Fruit fly (Drosophila melanogaster): ENCODE results near the gene sd.

The sd gene

DNA sequence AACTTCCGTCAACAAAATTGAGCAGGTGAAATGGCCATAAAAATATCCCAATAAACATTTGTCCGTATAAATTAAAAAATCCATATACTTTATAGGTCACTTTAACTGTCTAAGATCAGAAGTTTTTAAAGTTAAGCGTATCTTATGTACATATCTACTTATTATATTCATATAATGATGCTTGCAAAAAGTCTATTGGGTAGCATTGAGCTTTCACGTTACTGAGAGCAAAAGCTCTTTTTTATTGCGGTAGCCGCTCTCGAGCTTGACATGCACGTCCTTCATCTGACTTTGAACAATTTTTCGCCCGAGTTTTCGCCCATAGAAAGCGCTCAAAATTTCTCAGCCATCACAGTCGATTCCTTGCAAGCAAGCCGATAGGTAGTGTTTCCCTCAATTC, 63.7 kb downstream of the sd start, which contains the start of gene Gapdh2:
Gene Gapdh2, plus strand, starts transcription at position 283 of the 400 bp plus-strand sequence.
- TF ChIP-seq CG7045 (GFP tag; optimal IDR thresholded peaks at IDR 0.05) (peak; percentile 100), toe (GFP tag; optimal IDR thresholded peaks at IDR 0.05) (peak; percentile 98), CG7101 (tag; optimal IDR thresholded peaks at IDR 0.05) (peak; percentile 100), CG14711 (tag; optimal IDR thresholded peaks at IDR 0.05) (peak; percentile 100), pad (GFP tag; optimal IDR thresholded peaks at IDR 0.05) (peak; percentile 98), cic (GFP tag; optimal IDR thresholded peaks at IDR 0.05) (peak; percentile 98), CG12768 (GFP tag; optimal IDR thresholded peaks at IDR 0.05) (peak; percentile 100), Crg-1 (GFP tag; optimal IDR thresholded peaks at IDR 0.05) (peak; percentile 100), CG33017 (tag; optimal IDR thresholded peaks at IDR 0.05) (peak; percentile 100), kay (GFP tag; ENCODE audit: borderline replicate concordance) (peak; percentile 99), CG1620 (GFP tag; optimal IDR thresholded peaks at IDR 0.05) (peak; percentile 100), cnc (optimal IDR thresholded peaks at IDR 0.05) (no peak), Clk (GFP tag; optimal IDR thresholded peaks at IDR 0.05) (peak; percentile 98), CG5204 (GFP tag; optimal IDR thresholded peaks at IDR 0.05) (peak; percentile 99), CG11617 (GFP tag; optimal IDR thresholded peaks at IDR 0.05) (peak; percentile 100), bab1 (GFP tag; optimal IDR thresholded peaks at IDR 0.05) (peak; percentile 100), Mnt (GFP tag; optimal IDR thresholded peaks at IDR 0.05) (peak; percentile 100), Hr96 (GFP tag; optimal IDR thresholded peaks at IDR 0.05) (peak; percentile 100), tj (GFP tag; optimal IDR thresholded peaks at IDR 0.05) (peak; percentile 99), ovo (GFP tag; optimal IDR thresholded peaks at IDR 0.05) (peak; percentile 100)

DNA sequence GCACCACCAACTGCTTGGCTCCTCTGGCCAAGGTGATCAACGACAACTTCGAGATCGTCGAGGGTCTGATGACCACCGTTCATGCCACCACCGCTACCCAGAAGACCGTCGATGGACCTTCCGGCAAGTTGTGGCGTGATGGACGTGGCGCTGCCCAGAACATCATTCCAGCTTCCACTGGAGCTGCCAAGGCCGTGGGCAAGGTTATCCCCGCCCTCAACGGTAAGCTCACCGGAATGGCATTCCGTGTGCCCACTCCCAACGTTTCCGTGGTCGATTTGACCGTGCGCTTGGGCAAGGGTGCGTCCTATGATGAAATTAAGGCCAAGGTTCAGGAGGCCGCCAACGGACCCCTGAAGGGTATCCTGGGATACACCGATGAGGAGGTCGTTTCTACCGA, 64.6 kb downstream of the sd start:
- TF ChIP-seq CG11617 (GFP tag; optimal IDR thresholded peaks at IDR 0.05) (no peak), CG14711 (tag; optimal IDR thresholded peaks at IDR 0.05) (no peak), CG1620 (GFP tag; optimal IDR thresholded peaks at IDR 0.05) (no peak)

DNA sequence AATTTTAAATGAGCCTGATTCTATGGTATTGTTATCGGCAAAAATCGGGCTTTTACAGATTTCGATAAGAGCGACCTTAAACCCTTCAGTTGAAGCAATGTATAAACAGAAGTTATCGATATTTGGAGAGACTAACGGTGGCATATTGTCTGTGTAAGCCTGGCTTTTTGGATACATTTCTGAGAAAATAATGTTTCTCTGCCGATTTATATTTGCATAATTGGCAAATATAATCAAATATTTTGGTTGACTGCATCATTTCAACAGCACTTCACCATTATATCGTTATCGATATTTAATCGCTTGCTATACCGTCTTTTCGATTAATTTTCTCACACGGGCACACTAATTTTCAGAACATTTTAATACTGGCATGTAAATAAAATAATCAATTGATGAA, 65.7 kb downstream of the sd start, which contains the start of gene CG16952:
Gene CG16952, plus strand, starts transcription at position 341 of the 400 bp plus-strand sequence.
- TF ChIP-seq Clk (GFP tag; optimal IDR thresholded peaks at IDR 0.05) (no peak), toe (GFP tag; optimal IDR thresholded peaks at IDR 0.05) (no peak), Hr96 (GFP tag; optimal IDR thresholded peaks at IDR 0.05) (no peak), CG11617 (GFP tag; optimal IDR thresholded peaks at IDR 0.05) (peak; percentile 13), CG1620 (GFP tag; optimal IDR thresholded peaks at IDR 0.05) (peak; percentile 21), pad (GFP tag; optimal IDR thresholded peaks at IDR 0.05) (peak; percentile 6), CG7101 (tag; optimal IDR thresholded peaks at IDR 0.05) (peak; percentile 36), ovo (GFP tag; optimal IDR thresholded peaks at IDR 0.05) (no peak), Mnt (GFP tag; optimal IDR thresholded peaks at IDR 0.05) (peak; percentile 40), tj (GFP tag; optimal IDR thresholded peaks at IDR 0.05) (no peak), cnc (optimal IDR thresholded peaks at IDR 0.05) (no peak), CG33017 (tag; optimal IDR thresholded peaks at IDR 0.05) (no peak)

DNA sequence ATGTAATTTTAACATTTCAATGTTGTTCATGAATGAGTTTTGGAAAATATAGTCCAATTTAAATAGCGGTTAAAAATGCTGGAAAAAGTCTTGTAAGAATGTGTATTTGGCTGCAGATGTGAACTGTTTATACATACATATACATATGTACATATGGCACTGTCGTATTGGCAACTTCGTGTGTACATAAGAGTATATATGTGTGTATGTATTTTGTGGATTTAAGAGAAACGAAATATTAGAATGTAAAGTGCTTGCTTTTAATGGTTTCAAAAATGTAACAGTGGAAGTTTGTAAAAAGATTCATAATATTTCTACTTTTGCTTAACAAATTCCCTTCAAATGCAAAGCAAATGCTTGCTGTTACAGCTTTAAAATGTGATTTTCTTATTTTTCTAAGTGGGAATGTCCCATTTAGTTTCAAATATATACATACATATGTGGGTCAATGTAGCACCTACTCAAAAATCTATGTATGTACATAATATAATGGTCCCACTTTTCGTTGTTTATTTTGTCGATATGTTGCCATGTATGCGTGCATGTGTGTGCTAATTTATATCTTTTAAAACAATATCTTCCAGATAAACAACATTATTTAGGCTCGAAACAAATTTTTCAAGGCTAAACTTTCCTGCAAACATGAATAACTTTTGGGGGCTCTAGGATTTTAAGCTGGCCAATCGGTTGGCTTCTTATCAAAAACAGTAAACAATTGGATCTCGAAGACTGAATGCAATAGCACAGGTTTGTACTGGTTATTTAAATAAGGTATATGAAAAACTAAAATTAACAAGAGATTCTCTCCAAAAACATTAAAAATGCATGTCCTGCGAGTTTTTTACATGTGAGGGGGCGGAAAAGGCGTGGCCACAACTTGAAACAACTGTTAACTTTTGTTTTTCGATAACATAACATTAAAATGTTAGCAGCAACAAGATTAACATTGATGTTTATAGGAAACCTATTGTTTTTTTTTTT, 66.9 kb downstream of the sd start:
- peak; percentile 42 for TF ChIP-seq CG12768 (GFP tag; optimal IDR thresholded peaks at IDR 0.05)
- peak; percentile 80 for TF ChIP-seq CG7101 (tag; optimal IDR thresholded peaks at IDR 0.05)
- TF ChIP-seq CG5204 (GFP tag; optimal IDR thresholded peaks at IDR 0.05) = no peak
- TF ChIP-seq bab1 (GFP tag; optimal IDR thresholded peaks at IDR 0.05) = no peak
- no peak for TF ChIP-seq Hr96 (GFP tag; optimal IDR thresholded peaks at IDR 0.05)
- no peak for TF ChIP-seq CG7045 (GFP tag; optimal IDR thresholded peaks at IDR 0.05)
- TF ChIP-seq toe (GFP tag; optimal IDR thresholded peaks at IDR 0.05) = no peak
- TF ChIP-seq kay (GFP tag; ENCODE audit: borderline replicate concordance) = peak; percentile 65
- peak; percentile 90 for TF ChIP-seq Crg-1 (GFP tag; optimal IDR thresholded peaks at IDR 0.05)
- TF ChIP-seq CG1620 (GFP tag; optimal IDR thresholded peaks at IDR 0.05) = peak; percentile 62
- peak; percentile 13 for TF ChIP-seq cic (GFP tag; optimal IDR thresholded peaks at IDR 0.05)
- no peak for TF ChIP-seq Clk (GFP tag; optimal IDR thresholded peaks at IDR 0.05)
- TF ChIP-seq ovo (GFP tag; optimal IDR thresholded peaks at IDR 0.05) = peak; percentile 88
- peak; percentile 37 for TF ChIP-seq Mnt (GFP tag; optimal IDR thresholded peaks at IDR 0.05)
- TF ChIP-seq cnc (optimal IDR thresholded peaks at IDR 0.05) = no peak
- peak; percentile 22 for TF ChIP-seq tj (GFP tag; optimal IDR thresholded peaks at IDR 0.05)
- peak; percentile 8 for TF ChIP-seq CG11617 (GFP tag; optimal IDR thresholded peaks at IDR 0.05)
- peak; percentile 65 for TF ChIP-seq CG14711 (tag; optimal IDR thresholded peaks at IDR 0.05)
- TF ChIP-seq pad (GFP tag; optimal IDR thresholded peaks at IDR 0.05) = peak; percentile 57
- TF ChIP-seq CG33017 (tag; optimal IDR thresholded peaks at IDR 0.05) = peak; percentile 17

DNA sequence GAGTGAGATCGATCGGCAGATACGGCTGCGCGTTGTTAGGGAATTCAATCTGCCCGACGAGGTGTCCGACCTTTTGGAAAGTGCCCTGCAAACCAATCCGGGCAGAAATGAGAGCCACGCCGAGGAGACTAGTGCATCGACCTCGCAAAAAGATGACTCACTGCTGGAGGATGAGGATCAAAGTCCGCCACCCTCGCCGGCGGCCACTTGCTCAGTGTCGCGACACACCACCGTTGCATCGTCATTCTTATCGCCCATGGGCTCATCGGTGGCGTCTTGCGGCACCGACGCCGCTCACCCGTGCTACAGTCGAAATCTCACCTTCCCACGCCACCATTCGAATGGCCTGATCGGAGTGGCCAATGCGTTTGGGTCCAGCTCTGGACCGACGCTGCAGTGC, 70.3 kb downstream of the sd start:
- TF ChIP-seq CG33017 (tag; optimal IDR thresholded peaks at IDR 0.05) (no peak), Hr96 (GFP tag; optimal IDR thresholded peaks at IDR 0.05) (no peak), ovo (GFP tag; optimal IDR thresholded peaks at IDR 0.05) (no peak)

DNA sequence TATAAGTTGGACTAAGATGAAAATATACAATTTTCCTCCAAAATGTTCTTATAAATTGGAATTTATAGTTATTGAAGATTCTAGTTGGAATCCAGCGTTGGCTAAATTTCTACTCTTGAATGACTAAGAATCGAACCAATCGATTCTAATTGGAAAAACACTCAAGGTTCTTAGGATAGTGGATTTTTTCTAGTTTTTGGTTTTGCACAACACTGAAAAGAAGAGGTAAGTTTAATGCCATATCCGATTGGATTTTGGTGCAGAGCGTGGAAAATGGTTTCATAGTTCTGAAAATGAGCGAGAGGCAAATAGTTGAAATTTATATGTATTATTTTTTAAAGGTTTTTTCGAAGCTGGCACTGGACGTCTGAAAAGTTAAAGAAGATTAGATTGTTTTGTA, 71.4 kb downstream of the sd start:
- TF ChIP-seq CG7101 (tag; optimal IDR thresholded peaks at IDR 0.05) (no peak), cic (GFP tag; optimal IDR thresholded peaks at IDR 0.05) (no peak), bab1 (GFP tag; optimal IDR thresholded peaks at IDR 0.05) (no peak), Crg-1 (GFP tag; optimal IDR thresholded peaks at IDR 0.05) (no peak), Mnt (GFP tag; optimal IDR thresholded peaks at IDR 0.05) (no peak), CG11617 (GFP tag; optimal IDR thresholded peaks at IDR 0.05) (no peak), tj (GFP tag; optimal IDR thresholded peaks at IDR 0.05) (no peak), CG14711 (tag; optimal IDR thresholded peaks at IDR 0.05) (no peak), kay (GFP tag; ENCODE audit: borderline replicate concordance) (no peak), Hr96 (GFP tag; optimal IDR thresholded peaks at IDR 0.05) (no peak), Clk (GFP tag; optimal IDR thresholded peaks at IDR 0.05) (no peak), CG1620 (GFP tag; optimal IDR thresholded peaks at IDR 0.05) (no peak), CG12768 (GFP tag; optimal IDR thresholded peaks at IDR 0.05) (no peak), cnc (optimal IDR thresholded peaks at IDR 0.05) (no peak), pad (GFP tag; optimal IDR thresholded peaks at IDR 0.05) (no peak)

All from whole organism, adult.